Worm (Caenorhabditis elegans): Measurements from ENCODE around the gene Y67H2A.2.

DNA sequence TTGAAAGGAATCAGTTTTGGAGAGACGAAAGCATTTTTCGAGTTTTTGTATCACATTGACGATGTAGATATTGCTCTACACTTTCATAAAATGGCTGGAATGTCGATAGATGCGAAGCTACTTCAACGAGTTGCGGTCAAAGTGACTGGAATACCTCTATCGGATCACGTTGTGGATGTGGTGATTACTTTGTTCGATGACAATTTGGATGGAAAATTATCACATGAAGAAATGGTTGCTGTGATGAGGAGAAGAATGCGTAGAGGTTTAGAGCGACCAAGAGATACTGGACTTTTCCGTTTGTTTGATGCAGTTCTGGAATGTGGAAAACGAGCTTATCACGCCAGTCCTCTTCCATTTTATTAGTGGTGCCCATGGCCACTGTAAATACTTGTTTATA is 2.0 kb upstream of the Y67H2A.2 start:
- no peak for TF ChIP-seq ama-1 (optimal IDR thresholded peaks at IDR 0.05)
- TF ChIP-seq flt-1 (GFP tag; IDR thresholded peaks at IDR 0.05): no peak
- TF ChIP-seq hmg-4 (GFP tag; optimal IDR thresholded peaks at IDR 0.05): no peak
